Worm (Caenorhabditis elegans) whole organism, mixed stage, embryonic: ENCODE data around the gene glb-12.

Source experiments
- M03D4.4 ChIP-seq: sonication (generic microtip); optimal IDR thresholded peaks from 2 replicates; lab custom pipeline; 2017; ENCODE audit warnings: mild to moderate bottlenecking, missing genetic modification characterization, missing compliant biosample characterization
- blmp-1 ChIP-seq: fragments of 150-350 bp; optimal IDR thresholded peaks from 2 replicates; lab custom pipeline; 2014; ENCODE audit warnings: missing biosample characterization, missing genetic modification characterization
- ceh-39 ChIP-seq: fragments of 150-350 bp; optimal IDR thresholded peaks from 2 replicates; lab custom pipeline; 2014; ENCODE audit warnings: missing biosample characterization, missing genetic modification characterization
- ceh-43 ChIP-seq: fragments of 200-800 bp; sonication (Bioruptor generic); optimal IDR thresholded peaks from 2 replicates; lab custom pipeline; 2018; ENCODE audit warnings: mild to moderate bottlenecking, missing genetic modification characterization, moderate library complexity, missing compliant biosample characterization
- ceh-83 ChIP-seq: fragments of 200-800 bp; sonication (Bioruptor generic); optimal IDR thresholded peaks from 2 replicates; lab custom pipeline; 2018; ENCODE audit warnings: mild to moderate bottlenecking, missing genetic modification characterization, missing compliant biosample characterization
- ces-1 ChIP-seq: fragments of 150-350 bp; optimal IDR thresholded peaks from 2 replicates; lab custom pipeline; 2014; ENCODE audit warnings: missing biosample characterization, missing genetic modification reagents, missing genetic modification characterization
- cnd-1 ChIP-seq: fragments of 200-800 bp; sonication (Bioruptor generic); optimal IDR thresholded peaks from 2 replicates; lab custom pipeline; 2018; ENCODE audit warnings: mild to moderate bottlenecking, missing genetic modification characterization, missing compliant biosample characterization
- drap-1 ChIP-seq: fragments of 200-800 bp; sonication (Bioruptor generic); optimal IDR thresholded peaks from 3 replicates; lab custom pipeline; 2018; ENCODE audit warnings: mild to moderate bottlenecking, missing genetic modification characterization, missing compliant biosample characterization
- elt-1 ChIP-seq: sonication (generic microtip); optimal IDR thresholded peaks from 2 replicates; lab custom pipeline; 2017; ENCODE audit warnings: missing genetic modification characterization, mild to moderate bottlenecking, missing compliant biosample characterization, antibody characterized with exemption, moderate library complexity, borderline replicate concordance; ENCODE audit not compliant: insufficient read depth
- elt-3 ChIP-seq: fragments of 150-350 bp; optimal IDR thresholded peaks from 2 replicates; lab custom pipeline; 2014; ENCODE audit warnings: missing biosample characterization, missing genetic modification characterization
- flh-1 ChIP-seq: fragments of 200-800 bp; sonication (Bioruptor generic); optimal IDR thresholded peaks from 2 replicates; lab custom pipeline; 2018; ENCODE audit warnings: mild to moderate bottlenecking, missing genetic modification characterization, moderate library complexity, missing compliant biosample characterization
- ham-2 ChIP-seq: fragments of 200-800 bp; sonication (Bioruptor generic); optimal IDR thresholded peaks from 2 replicates; lab custom pipeline; 2018; ENCODE audit warnings: mild to moderate bottlenecking, missing genetic modification characterization, missing compliant biosample characterization
- hlh-1 ChIP-seq: fragments of 150-350 bp; optimal IDR thresholded peaks from 2 replicates; lab custom pipeline; 2014; ENCODE audit warnings: missing biosample characterization, missing genetic modification reagents, missing genetic modification characterization
- mab-5 ChIP-seq: fragments of 150-350 bp; optimal IDR thresholded peaks from 2 replicates; lab custom pipeline; 2014; ENCODE audit warnings: missing biosample characterization, missing genetic modification characterization
- mep-1 ChIP-seq: fragments of 150-350 bp; optimal IDR thresholded peaks from 2 replicates; lab custom pipeline; 2017; ENCODE audit warnings: missing biosample characterization, missing genetic modification reagents, missing genetic modification characterization, inconsistent platforms
- mls-2 ChIP-seq: sonication (generic microtip); optimal IDR thresholded peaks from 2 replicates; lab custom pipeline; 2016; ENCODE audit warnings: mild to moderate bottlenecking, missing genetic modification characterization, moderate library complexity, missing compliant biosample characterization
- nhr-12 ChIP-seq: fragments of 150-350 bp; optimal IDR thresholded peaks from 2 replicates; lab custom pipeline; 2014; ENCODE audit warnings: missing biosample characterization, missing genetic modification characterization
- nhr-2 ChIP-seq: fragments of 150-350 bp; optimal IDR thresholded peaks from 2 replicates; lab custom pipeline; 2014; ENCODE audit warnings: missing biosample characterization, missing genetic modification characterization
- nhr-237 ChIP-seq: fragments of 150-350 bp; optimal IDR thresholded peaks from 2 replicates; lab custom pipeline; 2014; ENCODE audit warnings: missing biosample characterization, missing genetic modification characterization
- nhr-28 ChIP-seq: fragments of 150-350 bp; optimal IDR thresholded peaks from 2 replicates; lab custom pipeline; 2014; ENCODE audit warnings: missing biosample characterization, missing genetic modification characterization
- nhr-76 ChIP-seq: sonication (generic microtip); optimal IDR thresholded peaks from 2 replicates; lab custom pipeline; 2017; ENCODE audit warnings: missing biosample characterization, missing genetic modification characterization
- pha-4 ChIP-seq: fragments of 150-350 bp; optimal IDR thresholded peaks from 2 replicates; lab custom pipeline; 2018; ENCODE audit warnings: missing biosample characterization, missing genetic modification reagents, missing genetic modification characterization
- sem-2 ChIP-seq: fragments of 200-800 bp; sonication (Bioruptor generic); optimal IDR thresholded peaks from 2 replicates; lab custom pipeline; 2018; ENCODE audit warnings: mild to moderate bottlenecking, missing genetic modification characterization, missing compliant biosample characterization
- sptf-1 ChIP-seq: sonication (generic microtip); optimal IDR thresholded peaks from 2 replicates; lab custom pipeline; 2017; ENCODE audit warnings: mild to moderate bottlenecking, missing genetic modification characterization, moderate library complexity, missing compliant biosample characterization
- tbx-8 ChIP-seq: fragments of 200-800 bp; sonication (Bioruptor generic); optimal IDR thresholded peaks from 2 replicates; lab custom pipeline; 2018; ENCODE audit warnings: mild to moderate bottlenecking, missing genetic modification characterization, moderate library complexity, missing compliant biosample characterization
- unc-120 ChIP-seq: sonication (generic microtip); optimal IDR thresholded peaks from 2 replicates; lab custom pipeline; 2017; ENCODE audit warnings: missing genetic modification characterization, missing compliant biosample characterization; ENCODE audit not compliant: poor library complexity, severe bottlenecking
- unc-39 ChIP-seq: fragments of 150-350 bp; optimal IDR thresholded peaks from 2 replicates; lab custom pipeline; 2014; ENCODE audit warnings: missing biosample characterization, missing genetic modification characterization
- unc-62 ChIP-seq: fragments of 150-350 bp; optimal IDR thresholded peaks from 2 replicates; lab custom pipeline; 2014; ENCODE audit warnings: missing biosample characterization, missing genetic modification reagents, missing genetic modification characterization
- zip-8 ChIP-seq: fragments of 150-350 bp; optimal IDR thresholded peaks from 2 replicates; lab custom pipeline; 2014; ENCODE audit warnings: missing biosample characterization, missing genetic modification characterization
- ztf-11 ChIP-seq: fragments of 150-350 bp; optimal IDR thresholded peaks from 2 replicates; lab custom pipeline; 2014; ENCODE audit warnings: missing biosample characterization, missing genetic modification characterization

glb-12 gene

ce11 chrII:10731552-10731951, at the start of gene glb-12:
Gene glb-12 (minus strand): TSS chrII:10731652.
- TF ChIP-seq unc-62 (GFP tag; lab: Kevin White, UChicago) (no peak), ceh-83 (no peak), elt-1 (tag; lab: Kevin White, UChicago) (no peak), elt-3 (tag; lab: Kevin White, UChicago) (no peak), nhr-76 (no peak), ces-1 (GFP tag; lab: Kevin White, UChicago) (no peak), tbx-8 (no peak), unc-39 (tag; lab: Kevin White, UChicago) (no peak), pha-4 (tag; lab: Kevin White, UChicago) (no peak), nhr-2 (tag; lab: Kevin White, UChicago) (no peak), mab-5 (no peak), nhr-12 (tag; lab: Kevin White, UChicago) (no peak), ztf-11 (tag; lab: Kevin White, UChicago) (no peak), ceh-43 (GFP tag; lab: Kevin White, UChicago) (no peak), zip-8 (tag; lab: Kevin White, UChicago) (no peak)

ce11 chrII:10778026-10778425, 46.6 kb upstream of the glb-12 start, which contains the start of gene mpz-1:
Gene mpz-1 (minus strand): TSS chrII:10778126.
- TF ChIP-seq flh-1 (GFP tag; lab: Kevin White, UChicago): no peak
- no peak for TF ChIP-seq sem-2 (GFP tag; lab: Kevin White, UChicago)
- TF ChIP-seq ceh-43 (GFP tag; lab: Kevin White, UChicago): no peak
- TF ChIP-seq ces-1 (GFP tag; lab: Kevin White, UChicago): no peak
- TF ChIP-seq cnd-1 (tag; lab: Kevin White, UChicago): no peak
- TF ChIP-seq zip-8 (tag; lab: Kevin White, UChicago): no peak
- TF ChIP-seq M03D4.4 (tag; lab: Kevin White, UChicago): no peak
- no peak for TF ChIP-seq unc-39 (tag; lab: Kevin White, UChicago)
- TF ChIP-seq unc-120 (tag; lab: Kevin White, UChicago): no peak

- TF ChIP-seq nhr-237 (tag; lab: Kevin White, UChicago) (no peak), pha-4 (tag; lab: Kevin White, UChicago) (no peak), cnd-1 (tag; lab: Kevin White, UChicago) (no peak), nhr-2 (tag; lab: Kevin White, UChicago) (no peak), ceh-39 (tag; lab: Kevin White, UChicago) (no peak), mls-2 (no peak), mab-5 (no peak), ces-1 (GFP tag; lab: Kevin White, UChicago) (peak; percentile 88), nhr-28 (tag; lab: Kevin White, UChicago) (no peak)
- TF ChIP-seq, all 35 proteins: peak for 1
These were observed 37.8 kb upstream of the glb-12 start for ce11 chrII:10769291-10769690.

- no peak for TF ChIP-seq drap-1 (GFP tag; lab: Kevin White, UChicago)
- TF ChIP-seq hlh-1 (tag; lab: Kevin White, UChicago): no peak
- no peak for TF ChIP-seq unc-120 (tag; lab: Kevin White, UChicago)
- TF ChIP-seq pha-4 (tag; lab: Kevin White, UChicago): no peak
- TF ChIP-seq ceh-39 (tag; lab: Kevin White, UChicago): no peak
- no peak for TF ChIP-seq ham-2 (GFP tag; lab: Kevin White, UChicago)
- no peak for TF ChIP-seq ceh-43 (GFP tag; lab: Kevin White, UChicago)
- TF ChIP-seq mep-1 (tag; lab: Kevin White, UChicago): no peak
These were observed 36.5 kb upstream of the glb-12 start for ce11 chrII:10767977-10768376.

ce11 chrII:10766773-10767172, 35.3 kb upstream of the glb-12 start:
- TF ChIP-seq ces-1 (GFP tag; lab: Kevin White, UChicago) (peak; percentile 79), elt-1 (tag; lab: Kevin White, UChicago) (no peak), M03D4.4 (tag; lab: Kevin White, UChicago) (no peak)
- TF ChIP-seq, all 35 proteins: peak for 1

ce11 chrII:10765238-10765637, 33.8 kb upstream of the glb-12 start:
- TF ChIP-seq unc-120 (tag; lab: Kevin White, UChicago): no peak
- TF ChIP-seq mls-2: no peak
- TF ChIP-seq nhr-28 (tag; lab: Kevin White, UChicago): no peak
- no peak for TF ChIP-seq flh-1 (GFP tag; lab: Kevin White, UChicago)
- TF ChIP-seq blmp-1 (tag; lab: Kevin White, UChicago): no peak
- TF ChIP-seq tbx-8: no peak
- no peak for TF ChIP-seq sptf-1
- no peak for TF ChIP-seq M03D4.4 (tag; lab: Kevin White, UChicago)
